Worm (Caenorhabditis elegans): ENCODE data around the gene ceh-79.
"Not testable (repeated sequence)": the region's sequence is repeated elsewhere in the genome, so short reads cannot be mapped to it uniquely, and the experiment has no call there.

DNA sequence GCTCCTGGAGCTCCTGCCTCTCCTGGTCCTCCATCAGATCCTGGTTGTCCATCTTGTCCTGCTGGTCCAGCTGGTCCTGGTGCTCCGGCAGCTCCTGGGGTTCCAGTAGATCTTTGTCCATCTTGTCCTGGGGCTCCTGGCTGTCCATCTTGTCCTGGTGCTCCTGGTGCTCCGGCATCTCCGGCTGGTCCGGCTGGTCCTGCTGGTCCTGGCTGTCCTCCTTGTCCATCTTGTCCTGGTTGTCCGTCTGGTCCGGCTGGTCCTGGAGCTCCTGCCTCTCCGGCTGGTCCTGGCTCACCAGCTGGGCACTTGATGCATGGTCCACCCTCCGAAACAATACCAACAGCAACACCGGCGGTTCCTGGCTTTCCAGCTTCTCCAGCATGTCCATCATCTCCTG lies 15.6 kb downstream of the ceh-79 start:
- TF ChIP-seq ztf-11, fos-1 (tag; optimal IDR thresholded peaks at IDR 0.05): not testable (repeated sequence)

Data from whole organism, L4 larva.